Worm (Caenorhabditis elegans) whole organism, L4 larva: ENCODE data around the gene dhc-4.
A peak's percentile ranks its signal among the peaks of the same experiment; 100 is the strongest.

ENCODE experiments used
- D1046.2 ChIP-seq: fragments of 200-800 bp; sonication (Bioruptor generic); IDR thresholded peaks from 2 replicates; pipeline ENCODE4 v1.3.6; 2022; ENCODE audit warnings: missing genetic modification characterization, missing compliant biosample characterization
- F49E8.2 ChIP-seq: sonication (generic microtip); optimal IDR thresholded peaks from 2 replicates; lab custom pipeline; 2016; ENCODE audit warnings: missing compliant biosample characterization, mild to moderate bottlenecking, missing genetic modification characterization, borderline replicate concordance
- T20F7.1 ChIP-seq: fragments of 200-800 bp; sonication (Bioruptor generic); optimal IDR thresholded peaks from 2 replicates; lab custom pipeline; 2018; ENCODE audit warnings: mild to moderate bottlenecking, missing genetic modification characterization, missing compliant biosample characterization
- T26A8.4 ChIP-seq: fragments of 200-800 bp; sonication (Bioruptor generic); IDR thresholded peaks from 2 replicates; pipeline ENCODE4 v1.3.6; 2022; ENCODE audit warnings: missing genetic modification characterization, missing compliant biosample characterization
- Y75B8A.6 ChIP-seq: fragments of 200-800 bp; sonication (Bioruptor generic); IDR thresholded peaks from 2 replicates; pipeline ENCODE4 v1.3.6; 2022; ENCODE audit warnings: missing genetic modification reagents, missing genetic modification characterization, missing compliant biosample characterization
- ZK337.2 ChIP-seq: fragments of 200-800 bp; sonication (Bioruptor generic); IDR thresholded peaks from 2 replicates; pipeline ENCODE4 v1.3.6; 2022; ENCODE audit warnings: missing genetic modification reagents, missing genetic modification characterization, missing compliant biosample characterization
- ZK546.5 ChIP-seq, 2 experiments: sonication (generic microtip); optimal IDR thresholded peaks; 2 replicates each; lab custom pipeline; 2017; ENCODE audit warnings: missing biosample characterization in 2 of 2, missing genetic modification characterization in 2 of 2
- attf-4 ChIP-seq: sonication (generic microtip); optimal IDR thresholded peaks from 3 replicates; lab custom pipeline; 2017; ENCODE audit warnings: missing biosample characterization, missing genetic modification characterization
- ceh-28 ChIP-seq: fragments of 150-350 bp; optimal IDR thresholded peaks from 2 replicates; lab custom pipeline; 2014; ENCODE audit warnings: missing biosample characterization, missing genetic modification reagents, missing genetic modification characterization
- ceh-62 ChIP-seq: sonication (generic microtip); optimal IDR thresholded peaks from 2 replicates; lab custom pipeline; 2017; ENCODE audit warnings: missing biosample characterization, missing genetic modification characterization
- ctbp-1 ChIP-seq: fragments of 200-800 bp; sonication (Bioruptor generic); IDR thresholded peaks from 2 replicates; pipeline ENCODE4 v1.3.6; 2022; ENCODE audit warnings: missing genetic modification reagents, missing genetic modification characterization, missing compliant biosample characterization
- daf-19 ChIP-seq: fragments of 200-800 bp; sonication (Bioruptor generic); conservative IDR thresholded peaks from 2 replicates; pipeline ENCODE4 v1.3.6; 2022; ENCODE audit warnings: missing genetic modification characterization, missing compliant biosample characterization
- daf-8 ChIP-seq: fragments of 200-800 bp; sonication (Bioruptor generic); IDR thresholded peaks from 2 replicates; pipeline ENCODE4 v1.3.6; 2022; ENCODE audit warnings: missing genetic modification characterization, missing compliant biosample characterization
- dmd-6 ChIP-seq: fragments of 200-800 bp; sonication (Bioruptor generic); IDR thresholded peaks from 2 replicates; pipeline ENCODE4 v1.3.6; 2022; ENCODE audit warnings: missing genetic modification reagents, missing genetic modification characterization, missing compliant biosample characterization
- dmd-8 ChIP-seq: fragments of 200-800 bp; sonication (Bioruptor generic); IDR thresholded peaks from 2 replicates; pipeline ENCODE4 v1.3.6; 2022; ENCODE audit warnings: missing genetic modification characterization, missing compliant biosample characterization
- dve-1 ChIP-seq: sonication (generic microtip); optimal IDR thresholded peaks from 2 replicates; lab custom pipeline; 2017; ENCODE audit warnings: antibody characterized with exemption, mild to moderate bottlenecking, missing genetic modification characterization, missing compliant biosample characterization; ENCODE audit not compliant: insufficient read depth
- fkh-10 ChIP-seq: fragments of 150-350 bp; optimal IDR thresholded peaks from 2 replicates; lab custom pipeline; 2014; ENCODE audit warnings: missing biosample characterization, missing genetic modification reagents, missing genetic modification characterization
- gei-8 ChIP-seq: fragments of 200-800 bp; sonication (Bioruptor generic); optimal IDR thresholded peaks from 2 replicates; lab custom pipeline; 2018; ENCODE audit warnings: mild to moderate bottlenecking, missing genetic modification characterization, missing compliant biosample characterization
- hif-1 ChIP-seq, 2 experiments: sonication (generic microtip); optimal IDR thresholded peaks; 2 replicates each; lab custom pipeline; 2016 to 2017; ENCODE audit warnings: missing compliant biosample characterization in 2 of 2, missing genetic modification characterization in 2 of 2, missing genetic modification reagents in 2 of 2, missing genotype in 2 of 2, mild to moderate bottlenecking in 1 of 2
- jun-1 ChIP-seq: fragments of 150-350 bp; optimal IDR thresholded peaks from 2 replicates; lab custom pipeline; 2014; ENCODE audit warnings: missing biosample characterization, missing genetic modification reagents, missing genetic modification characterization
- lin-38 ChIP-seq: fragments of 200-800 bp; sonication (Bioruptor generic); IDR thresholded peaks from 2 replicates; pipeline ENCODE4 v1.3.6; 2022; ENCODE audit warnings: missing genetic modification reagents, missing genetic modification characterization, missing compliant biosample characterization
- lir-3 ChIP-seq: sonication (generic microtip); optimal IDR thresholded peaks from 2 replicates; lab custom pipeline; 2016; ENCODE audit warnings: mild to moderate bottlenecking, missing genetic modification characterization, missing compliant biosample characterization
- madf-9 ChIP-seq: fragments of 200-800 bp; sonication (Bioruptor generic); conservative IDR thresholded peaks from 2 replicates; pipeline ENCODE4 v1.3.6; 2022; ENCODE audit warnings: missing genetic modification reagents, missing genetic modification characterization, missing compliant biosample characterization
- mdt-29 ChIP-seq: fragments of 200-800 bp; sonication (Bioruptor generic); IDR thresholded peaks from 2 replicates; pipeline ENCODE4 v1.3.6; 2022; ENCODE audit warnings: missing genetic modification reagents, missing genetic modification characterization, missing compliant biosample characterization
- mes-2 ChIP-seq: sonication (generic microtip); optimal IDR thresholded peaks from 2 replicates; lab custom pipeline; 2016; ENCODE audit warnings: missing genotype, mild to moderate bottlenecking, missing genetic modification characterization, missing compliant biosample characterization; ENCODE audit not compliant: poor library complexity, severe bottlenecking
- mxl-3 ChIP-seq: fragments of 200-800 bp; sonication (Bioruptor generic); optimal IDR thresholded peaks from 2 replicates; lab custom pipeline; 2018; ENCODE audit warnings: mild to moderate bottlenecking, missing genetic modification characterization, missing compliant biosample characterization
- nhr-10 ChIP-seq: fragments of 150-350 bp; optimal IDR thresholded peaks from 2 replicates; lab custom pipeline; 2014; ENCODE audit warnings: missing biosample characterization, missing genetic modification characterization
- nhr-11 ChIP-seq: fragments of 150-350 bp; optimal IDR thresholded peaks from 2 replicates; lab custom pipeline; 2014; ENCODE audit warnings: missing biosample characterization, missing genetic modification characterization
- nhr-111 ChIP-seq: fragments of 200-800 bp; sonication (Bioruptor generic); optimal IDR thresholded peaks from 2 replicates; lab custom pipeline; 2018; ENCODE audit warnings: mild to moderate bottlenecking, missing genetic modification characterization, missing compliant biosample characterization
- nhr-41 ChIP-seq: fragments of 200-800 bp; sonication (Bioruptor generic); IDR thresholded peaks from 2 replicates; pipeline ENCODE4 v1.3.6; 2022; ENCODE audit warnings: missing genetic modification reagents, missing genetic modification characterization, missing compliant biosample characterization
- nhr-77 ChIP-seq: fragments of 150-350 bp; optimal IDR thresholded peaks from 2 replicates; lab custom pipeline; 2014; ENCODE audit warnings: missing biosample characterization, missing genetic modification characterization
- php-3 ChIP-seq: fragments of 200-800 bp; sonication (Bioruptor generic); IDR thresholded peaks from 2 replicates; pipeline ENCODE4 v1.3.6; 2022; ENCODE audit warnings: missing genetic modification reagents, missing genetic modification characterization, missing compliant biosample characterization
- rbr-2 ChIP-seq: sonication (generic microtip); optimal IDR thresholded peaks from 2 replicates; lab custom pipeline; 2016; ENCODE audit warnings: missing genotype, missing genetic modification characterization, missing compliant biosample characterization
- saeg-2 ChIP-seq: fragments of 200-800 bp; sonication (Bioruptor generic); IDR thresholded peaks from 2 replicates; pipeline ENCODE4 v1.3.6; 2022; ENCODE audit warnings: missing genetic modification reagents, missing genetic modification characterization, missing compliant biosample characterization
- sdz-12 ChIP-seq: fragments of 200-800 bp; sonication (Bioruptor generic); optimal IDR thresholded peaks from 2 replicates; lab custom pipeline; 2018; ENCODE audit warnings: mild to moderate bottlenecking, missing genetic modification characterization, missing compliant biosample characterization
- set-16 ChIP-seq: fragments of 200-800 bp; sonication (Bioruptor generic); IDR thresholded peaks from 2 replicates; pipeline ENCODE4 v1.3.6; 2022; ENCODE audit warnings: missing genetic modification reagents, missing genetic modification characterization, missing compliant biosample characterization
- skn-1 ChIP-seq: fragments of 150-350 bp; optimal IDR thresholded peaks from 2 replicates; lab custom pipeline; 2014; ENCODE audit warnings: missing biosample characterization, missing genetic modification characterization
- spr-3 ChIP-seq: fragments of 200-800 bp; sonication (Bioruptor generic); optimal IDR thresholded peaks from 2 replicates; lab custom pipeline; 2018; ENCODE audit warnings: mild to moderate bottlenecking, missing genetic modification characterization, missing compliant biosample characterization
- tra-1 ChIP-seq: fragments of 200-800 bp; sonication (Bioruptor generic); IDR thresholded peaks from 2 replicates; pipeline ENCODE4 v1.3.6; 2022; ENCODE audit warnings: missing genetic modification reagents, missing genetic modification characterization, missing compliant biosample characterization
- unc-62 ChIP-seq, 3 experiments: fragments of 150-350 bp in 1 of 3; sonication (generic microtip); optimal IDR thresholded peaks in 2 of 3; peaks in 1 of 3; 1 replicate in 1 of 3; 2 replicates in 2 of 3; lab custom pipeline; 2014 to 2017; ENCODE audit warnings: missing biosample characterization in 3 of 3, missing genetic modification characterization in 3 of 3, missing genetic modification reagents in 3 of 3, missing genotype in 1 of 3
- zag-1 ChIP-seq: fragments of 150-350 bp; optimal IDR thresholded peaks from 2 replicates; lab custom pipeline; 2014; ENCODE audit warnings: missing biosample characterization, missing genetic modification characterization
- zip-11 ChIP-seq: fragments of 200-800 bp; sonication (Bioruptor generic); IDR thresholded peaks from 2 replicates; pipeline ENCODE4 v1.3.6; 2022; ENCODE audit warnings: missing genetic modification characterization, missing compliant biosample characterization

dhc-4 gene

ce11 chrIII:11007552-11008272, 38.0 kb downstream of the dhc-4 start, which contains the start of the genes fipr-17 and Y48A6B.3 (continued):
- TF ChIP-seq ceh-28 (no peak), madf-9 (GFP tag; lab: Robert Waterston, UW) (no peak), nhr-10 (tag; lab: Kevin White, UChicago) (no peak), lin-38 (GFP tag; lab: Robert Waterston, UW) (peak; percentile 98), daf-8 (GFP tag; lab: Robert Waterston, UW) (no peak), nhr-77 (tag; lab: Kevin White, UChicago) (peak; percentile 75), zip-11 (no peak), hif-1 (tag; optimal IDR thresholded peaks at IDR 0.05; lab: Kevin White, UChicago) (peak in 1 of 2 experiments; percentile 65), mes-2 (tag; lab: Kevin White, UChicago) (peak; percentile 93), zag-1 (no peak), jun-1 (no peak), ceh-62 (no peak), dmd-8 (no peak), mxl-3 (GFP tag; lab: Kevin White, UChicago) (no peak), Y75B8A.6 (GFP tag; lab: Robert Waterston, UW) (no peak), daf-19 (GFP tag; lab: Robert Waterston, UW) (no peak), skn-1 (no peak), ZK337.2 (no peak), nhr-41 (GFP tag; lab: Robert Waterston, UW) (no peak), set-16 (GFP tag; lab: Robert Waterston, UW) (no peak), attf-4 (no peak), D1046.2 (no peak), php-3 (GFP tag; lab: Robert Waterston, UW) (no peak), mdt-29 (no peak), dmd-6 (GFP tag; lab: Robert Waterston, UW) (peak; percentile 39; the same call in 1 of the 2 replicates), T26A8.4 (GFP tag; lab: Robert Waterston, UW) (peak; percentile 43; the same call in 1 of the 2 replicates), tra-1 (GFP tag; lab: Robert Waterston, UW) (no peak), F49E8.2 (no peak), T20F7.1 (GFP tag; lab: Kevin White, UChicago) (no peak), lir-3 (tag; lab: Kevin White, UChicago) (no peak), dve-1 (tag; lab: Kevin White, UChicago) (peak; percentile 80), rbr-2 (peak; percentile 69)
- TF ChIP-seq, all 104 proteins: peak for 27

- TF ChIP-seq ctbp-1 (GFP tag; lab: Robert Waterston, UW) (0 out of 2 replicates have a peak, but pooled peaks have one; percentile 39), nhr-11 (tag; lab: Kevin White, UChicago) (no peak), nhr-111 (GFP tag; lab: Kevin White, UChicago) (no peak), spr-3 (GFP tag; lab: Kevin White, UChicago) (no peak), unc-62 (GFP tag; optimal IDR thresholded peaks at IDR 0.05 in 1 of 2; lab: Kevin White, UChicago) (peak in 1 of 2 experiments; percentile 45), unc-62 (tag; optimal IDR thresholded peaks at IDR 0.05; lab: Kevin White, UChicago) (no peak), sdz-12 (GFP tag; lab: Kevin White, UChicago) (no peak), Y75B8A.6 (GFP tag; lab: Robert Waterston, UW) (no peak), lin-38 (GFP tag; lab: Robert Waterston, UW) (peak; percentile 48), mes-2 (tag; lab: Kevin White, UChicago) (no peak), saeg-2 (GFP tag; lab: Robert Waterston, UW) (no peak), fkh-10 (GFP tag; lab: Kevin White, UChicago) (no peak), gei-8 (no peak), ZK546.5 (tag; optimal IDR thresholded peaks at IDR 0.05; lab: Kevin White, UChicago) (no peak)
Measured at ce11 chrIII:11008869-11009268, 39.1 kb downstream of the dhc-4 start, which contains the start of gene exos-1. TSS of gene exos-1 (plus strand) at chrIII:11009043.
